Fruit fly (Drosophila melanogaster) whole organism, prepupa: ENCODE data around the gene Rab19.

Experiments used
- Blimp-1 ChIP-seq: fragments of 200-800 bp; sonication (Bioruptor generic); optimal IDR thresholded peaks from 3 replicates; lab custom pipeline; 2017; ENCODE audit warnings: missing biosample characterization, missing genetic modification characterization, mild to moderate bottlenecking, moderate library complexity, missing genetic modification reagents
- CG10631 ChIP-seq: fragments of 200-800 bp; sonication (Bioruptor generic); optimal IDR thresholded peaks from 2 replicates; lab custom pipeline; 2016; ENCODE audit warnings: missing biosample characterization, missing genetic modification characterization
- CG10669 ChIP-seq: fragments of 200-800 bp; sonication (Bioruptor generic); optimal IDR thresholded peaks from 3 replicates; lab custom pipeline; 2018; ENCODE audit warnings: missing biosample characterization, mild to moderate bottlenecking, missing genetic modification characterization, moderate library complexity
- CG11294 ChIP-seq: fragments of 200-800 bp; sonication (Bioruptor generic); IDR thresholded peaks from 2 replicates; pipeline ENCODE4 v1.3.6; 2022; ENCODE audit warnings: missing biosample characterization, missing genetic modification characterization
- CG11762 ChIP-seq: fragments of 200-800 bp; sonication (Bioruptor generic); optimal IDR thresholded peaks from 3 replicates; lab custom pipeline; 2016; ENCODE audit warnings: missing biosample characterization, missing genetic modification characterization; ENCODE audit not compliant: insufficient read depth
- CG11902 ChIP-seq: fragments of 200-800 bp; sonication (Bioruptor generic); optimal IDR thresholded peaks from 3 replicates; lab custom pipeline; 2016; ENCODE audit warnings: missing biosample characterization, missing genetic modification characterization
- CG15336 ChIP-seq: fragments of 200-800 bp; sonication (Bioruptor generic); IDR thresholded peaks from 2 replicates; pipeline ENCODE4 v1.3.6; 2022; ENCODE audit warnings: missing biosample characterization, missing genetic modification characterization
- CG1621 ChIP-seq: fragments of 200-800 bp; sonication (Bioruptor generic); optimal IDR thresholded peaks from 3 replicates; lab custom pipeline; 2018; ENCODE audit warnings: missing biosample characterization, mild to moderate bottlenecking, missing genetic modification characterization
- CG16779 ChIP-seq: fragments of 200-800 bp; sonication (Bioruptor generic); optimal IDR thresholded peaks from 3 replicates; lab custom pipeline; 2017; ENCODE audit warnings: missing biosample characterization, mild to moderate bottlenecking, missing genetic modification characterization
- CG3032 ChIP-seq: fragments of 200-800 bp; optimal IDR thresholded peaks from 2 replicates; lab custom pipeline; 2019; ENCODE audit warnings: missing biosample characterization, mild to moderate bottlenecking, missing genetic modification characterization, moderate library complexity
- CG32006 ChIP-seq: fragments of 200-800 bp; sonication (Bioruptor generic); optimal IDR thresholded peaks from 3 replicates; lab custom pipeline; 2017; ENCODE audit warnings: missing biosample characterization, mild to moderate bottlenecking, missing genetic modification characterization
- CG34406 ChIP-seq: fragments of 200-800 bp; sonication (Bioruptor generic); optimal IDR thresholded peaks from 3 replicates; lab custom pipeline; 2016; ENCODE audit warnings: missing biosample characterization, missing genetic modification characterization
- CG3919 ChIP-seq: fragments of 200-800 bp; sonication (Bioruptor generic); optimal IDR thresholded peaks from 3 replicates; lab custom pipeline; 2016; ENCODE audit warnings: missing biosample characterization, missing genetic modification characterization
- CG4318 ChIP-seq: fragments of 200-800 bp; sonication (Bioruptor generic); optimal IDR thresholded peaks from 3 replicates; lab custom pipeline; 2017; ENCODE audit warnings: missing biosample characterization, mild to moderate bottlenecking, missing genetic modification characterization
- CG6163 ChIP-seq: fragments of 200-800 bp; sonication (Bioruptor generic); IDR thresholded peaks from 3 replicates; pipeline ENCODE4 v1.3.6; 2022; ENCODE audit warnings: missing biosample characterization, missing genetic modification characterization
- CG6276 ChIP-seq: fragments of 200-800 bp; sonication (Bioruptor generic); optimal IDR thresholded peaks from 2 replicates; lab custom pipeline; 2017; ENCODE audit warnings: missing biosample characterization, mild to moderate bottlenecking, missing genetic modification characterization
- CG6792 ChIP-seq: fragments of 200-800 bp; sonication (Bioruptor generic); optimal IDR thresholded peaks from 3 replicates; lab custom pipeline; 2016; ENCODE audit warnings: missing biosample characterization, missing genetic modification characterization
- CG7368 ChIP-seq: fragments of 200-800 bp; sonication (Bioruptor generic); optimal IDR thresholded peaks from 3 replicates; lab custom pipeline; 2016; ENCODE audit warnings: missing biosample characterization, missing genetic modification characterization
- CG8119 ChIP-seq: fragments of 200-800 bp; sonication (Bioruptor generic); IDR thresholded peaks from 3 replicates; pipeline ENCODE4 v1.3.6; 2022; ENCODE audit warnings: missing biosample characterization, missing genetic modification characterization
- CG8319 ChIP-seq: fragments of 200-800 bp; sonication (Bioruptor generic); optimal IDR thresholded peaks from 3 replicates; lab custom pipeline; 2016; ENCODE audit warnings: missing biosample characterization, missing genetic modification characterization
- CG8632 ChIP-seq: fragments of 200-800 bp; sonication (Bioruptor generic); optimal IDR thresholded peaks from 3 replicates; lab custom pipeline; 2016; ENCODE audit warnings: missing biosample characterization, missing genetic modification characterization
- CG9139 ChIP-seq: fragments of 200-800 bp; sonication (Bioruptor generic); optimal IDR thresholded peaks from 3 replicates; lab custom pipeline; 2017; ENCODE audit warnings: missing biosample characterization, mild to moderate bottlenecking, missing genetic modification characterization
- Eip78C ChIP-seq: fragments of 200-800 bp; sonication (Bioruptor generic); peaks from one replicate; lab custom pipeline; 2016; ENCODE audit warnings: missing biosample characterization, missing genetic modification characterization
- Ets21C ChIP-seq: fragments of 200-800 bp; sonication (Bioruptor generic); optimal IDR thresholded peaks from 3 replicates; lab custom pipeline; 2016; ENCODE audit warnings: missing biosample characterization, missing genetic modification characterization
- Ets96B ChIP-seq: fragments of 200-800 bp; optimal IDR thresholded peaks from 2 replicates; lab custom pipeline; 2019; ENCODE audit warnings: missing biosample characterization, mild to moderate bottlenecking, missing genetic modification characterization, moderate library complexity
- Hr38 ChIP-seq: sonication (Bioruptor generic); optimal IDR thresholded peaks from 2 replicates; lab custom pipeline; 2016; ENCODE audit warnings: missing biosample characterization, missing genetic modification characterization
- Hr39 ChIP-seq: fragments of 200-800 bp; sonication (Bioruptor generic); optimal IDR thresholded peaks from 2 replicates; lab custom pipeline; 2016; ENCODE audit warnings: missing biosample characterization, missing genetic modification characterization
- Hr4 ChIP-seq: fragments of 200-800 bp; sonication (Bioruptor generic); optimal IDR thresholded peaks from 3 replicates; lab custom pipeline; 2016; ENCODE audit warnings: missing biosample characterization, missing genetic modification characterization
- OdsH ChIP-seq: fragments of 200-800 bp; sonication (Bioruptor generic); optimal IDR thresholded peaks from 3 replicates; lab custom pipeline; 2016; ENCODE audit warnings: missing biosample characterization, missing genetic modification characterization
- Smox ChIP-seq: fragments of 200-800 bp; sonication (Bioruptor generic); optimal IDR thresholded peaks from 3 replicates; lab custom pipeline; 2016; ENCODE audit warnings: missing biosample characterization, missing genetic modification characterization
- Sox102F ChIP-seq: fragments of 200-800 bp; sonication (Bioruptor generic); optimal IDR thresholded peaks from 2 replicates; lab custom pipeline; 2016; ENCODE audit warnings: missing biosample characterization, mild to moderate bottlenecking, missing genetic modification characterization
- Sox14 ChIP-seq: fragments of 200-800 bp; sonication (Bioruptor generic); optimal IDR thresholded peaks from 3 replicates; lab custom pipeline; 2016; ENCODE audit warnings: missing biosample characterization, missing genetic modification characterization
- Sox15 ChIP-seq: fragments of 200-800 bp; sonication (Bioruptor generic); optimal IDR thresholded peaks from 3 replicates; lab custom pipeline; 2016; ENCODE audit warnings: missing biosample characterization, missing genetic modification characterization
- achi ChIP-seq: fragments of 200-800 bp; sonication (Bioruptor generic); optimal IDR thresholded peaks from 3 replicates; lab custom pipeline; 2016; ENCODE audit warnings: missing biosample characterization, missing genetic modification characterization
- acj6 ChIP-seq: fragments of 200-800 bp; sonication (Bioruptor generic); optimal IDR thresholded peaks from 3 replicates; lab custom pipeline; 2016; ENCODE audit warnings: missing biosample characterization, missing genetic modification characterization
- cyc ChIP-seq: fragments of 200-800 bp; sonication (Bioruptor generic); optimal IDR thresholded peaks from 3 replicates; lab custom pipeline; 2016; ENCODE audit warnings: missing biosample characterization, missing genetic modification characterization
- dsx ChIP-seq: fragments of 200-800 bp; optimal IDR thresholded peaks from 3 replicates; lab custom pipeline; 2019; ENCODE audit warnings: missing biosample characterization, mild to moderate bottlenecking, missing genetic modification characterization, moderate library complexity; ENCODE audit not compliant: poor library complexity, severe bottlenecking
- eg ChIP-seq: fragments of 200-800 bp; sonication (Bioruptor generic); IDR thresholded peaks from 3 replicates; pipeline ENCODE4 v1.3.6; 2022; ENCODE audit warnings: missing biosample characterization, missing genetic modification characterization
- esn ChIP-seq: fragments of 200-800 bp; sonication (Bioruptor generic); optimal IDR thresholded peaks from 2 replicates; lab custom pipeline; 2016; ENCODE audit warnings: missing biosample characterization, mild to moderate bottlenecking, missing genetic modification characterization, moderate library complexity
- fd59A ChIP-seq: fragments of 200-800 bp; sonication (Bioruptor generic); optimal IDR thresholded peaks from 2 replicates; lab custom pipeline; 2017; ENCODE audit warnings: missing biosample characterization, mild to moderate bottlenecking, missing genetic modification characterization, missing genetic modification reagents
- fkh ChIP-seq: fragments of 200-800 bp; sonication (Bioruptor generic); optimal IDR thresholded peaks from 3 replicates; lab custom pipeline; 2017; ENCODE audit warnings: missing biosample characterization, mild to moderate bottlenecking, missing genetic modification characterization, moderate library complexity
- lz ChIP-seq: fragments of 200-800 bp; sonication (Bioruptor generic); optimal IDR thresholded peaks from 3 replicates; lab custom pipeline; 2016; ENCODE audit warnings: missing biosample characterization, missing genetic modification characterization
- net ChIP-seq: fragments of 200-800 bp; sonication (Bioruptor generic); optimal IDR thresholded peaks from 3 replicates; lab custom pipeline; 2016; ENCODE audit warnings: missing biosample characterization, missing genetic modification characterization
- pdm3 ChIP-seq: fragments of 200-800 bp; sonication (Bioruptor generic); optimal IDR thresholded peaks from 3 replicates; lab custom pipeline; 2016; ENCODE audit warnings: missing biosample characterization, missing genetic modification characterization
- salr ChIP-seq, 2 experiments: fragments of 200-800 bp; sonication (Bioruptor generic); optimal IDR thresholded peaks; 3 replicates each; lab custom pipeline; 2016 to 2018; ENCODE audit warnings: missing biosample characterization in 2 of 2, missing genetic modification characterization in 2 of 2, mild to moderate bottlenecking in 1 of 2
- spab ChIP-seq: fragments of 200-800 bp; sonication (Bioruptor generic); optimal IDR thresholded peaks from 2 replicates; lab custom pipeline; 2017; ENCODE audit warnings: missing biosample characterization, mild to moderate bottlenecking, missing genetic modification characterization, missing genetic modification reagents
- svp ChIP-seq: fragments of 200-800 bp; sonication (Bioruptor generic); peaks from one replicate; lab custom pipeline; 2016; ENCODE audit warnings: missing biosample characterization, missing genetic modification characterization

Rab19 gene

dm6 chr3L:8318916-8319506, 22.2 kb downstream of the Rab19 start, which contains the start of gene CG43059 (continued):
- peak; percentile 38 for TF ChIP-seq acj6
- peak; percentile 36 for TF ChIP-seq CG3919 (GFP tag; lab: Kevin White, UChicago)
- TF ChIP-seq salr (GFP tag; optimal IDR thresholded peaks at IDR 0.05; lab: Kevin White, UChicago): peak in 1 of 2 experiments; percentile 34
- TF ChIP-seq CG6163: peak; percentile 87
- no peak for TF ChIP-seq CG10669 (GFP tag; lab: Kevin White, UChicago)

- no peak for TF ChIP-seq lz (GFP tag; lab: Kevin White, UChicago)
- TF ChIP-seq Smox: no peak
- TF ChIP-seq eg (GFP tag; lab: Robert Waterston, UW): peak; percentile 64
- TF ChIP-seq spab (GFP tag; lab: Kevin White, UChicago): no peak
- no peak for TF ChIP-seq CG3032
- peak; percentile 40 for TF ChIP-seq CG3919 (GFP tag; lab: Kevin White, UChicago)
- peak; percentile 56; the same call in 1 of the 3 replicates for TF ChIP-seq CG8119 (GFP tag; lab: Robert Waterston, UW)
- peak; percentile 18 for TF ChIP-seq cyc (GFP tag; lab: Kevin White, UChicago)
- peak; percentile 38 for TF ChIP-seq CG11902 (GFP tag; lab: Kevin White, UChicago)
- no peak for TF ChIP-seq Sox102F (GFP tag; lab: Kevin White, UChicago)
- peak; percentile 40 for TF ChIP-seq CG11762
- TF ChIP-seq Hr39 (GFP tag; lab: Kevin White, UChicago): peak; percentile 13
- TF ChIP-seq CG8632 (GFP tag; lab: Kevin White, UChicago): no peak
- TF ChIP-seq pdm3 (GFP tag; lab: Kevin White, UChicago): peak; percentile 18
- no peak for TF ChIP-seq esn (GFP tag; lab: Kevin White, UChicago)
- TF ChIP-seq Blimp-1 (GFP tag; lab: Kevin White, UChicago): no peak
- TF ChIP-seq CG9139: no peak
- no peak for TF ChIP-seq CG4318 (GFP tag; lab: Kevin White, UChicago)
- peak; percentile 29 for TF ChIP-seq achi
- peak; percentile 12 for TF ChIP-seq CG34406 (GFP tag; lab: Kevin White, UChicago)
- no peak for TF ChIP-seq dsx (GFP tag; lab: Kevin White, UChicago)
- TF ChIP-seq CG6163: peak; percentile 62; the same call in 2 of the 3 replicates
- TF ChIP-seq net (GFP tag; lab: Kevin White, UChicago): peak; percentile 36
- TF ChIP-seq Eip78C: peak; percentile 68
- no peak for TF ChIP-seq CG10631 (GFP tag; lab: Kevin White, UChicago)
- peak; percentile 64 for TF ChIP-seq svp (GFP tag; lab: Kevin White, UChicago)
- no peak for TF ChIP-seq Sox15 (GFP tag; lab: Kevin White, UChicago)
- no peak for TF ChIP-seq Sox14 (GFP tag; lab: Kevin White, UChicago)
- TF ChIP-seq Hr4 (GFP tag; lab: Kevin White, UChicago): peak; percentile 43
- no peak for TF ChIP-seq Hr38 (GFP tag; lab: Kevin White, UChicago)
- TF ChIP-seq CG11294 (GFP tag; lab: Robert Waterston, UW): no peak
- TF ChIP-seq CG16779 (tag; lab: Kevin White, UChicago): no peak
- peak; percentile 14 for TF ChIP-seq CG6792 (GFP tag; lab: Kevin White, UChicago)
- TF ChIP-seq CG32006 (GFP tag; lab: Kevin White, UChicago): peak; percentile 36
- no peak for TF ChIP-seq CG10669 (GFP tag; lab: Kevin White, UChicago)
- peak; percentile 32 for TF ChIP-seq OdsH (GFP tag; lab: Kevin White, UChicago)
- peak; percentile 57 for TF ChIP-seq CG15336 (GFP tag; lab: Robert Waterston, UW)
- TF ChIP-seq fkh: no peak
- TF ChIP-seq CG7368 (GFP tag; lab: Kevin White, UChicago): peak; percentile 34
- TF ChIP-seq Ets96B: no peak
- TF ChIP-seq Ets21C (GFP tag; lab: Kevin White, UChicago): no peak
- no peak for TF ChIP-seq acj6
- no peak for TF ChIP-seq fd59A
- no peak for TF ChIP-seq CG8319 (GFP tag; lab: Kevin White, UChicago)
- TF ChIP-seq CG6276 (GFP tag; lab: Kevin White, UChicago): peak; percentile 46
- TF ChIP-seq CG1621 (tag; lab: Kevin White, UChicago): no peak
These were observed 23.4 kb downstream of the Rab19 start, which contains the start of gene CG13670 for dm6 chr3L:8320105-8320813. TSS of gene CG13670 (plus strand) at chr3L:8320763.
